Fruit fly (Drosophila melanogaster) Kc167 (cell line): ENCODE measurements around the gene spz4.

ENCODE experiments used
- Myc ChIP-seq: fragments of >200 bp; optimal IDR thresholded peaks from 2 replicates; lab custom pipeline; 2017; ENCODE audit warnings: missing external identifiers
- Sin3A ChIP-seq: fragments of >200 bp; optimal IDR thresholded peaks from 2 replicates; lab custom pipeline; 2018; ENCODE audit warnings: missing external identifiers
- h ChIP-seq: fragments of >200 bp; optimal IDR thresholded peaks from 3 replicates; lab custom pipeline; 2018; ENCODE audit warnings: missing external identifiers
- insv ChIP-seq: fragments of >200 bp; optimal IDR thresholded peaks from 3 replicates; lab custom pipeline; 2018; ENCODE audit warnings: missing external identifiers
- psq ChIP-seq: fragments of >200 bp; optimal IDR thresholded peaks from 2 replicates; lab custom pipeline; 2017; ENCODE audit warnings: missing external identifiers
- ttk ChIP-seq: sonication (Bioruptor generic); optimal IDR thresholded peaks from 2 replicates; lab custom pipeline; 2017; ENCODE audit warnings: missing external identifiers

dm6 chr2L:11535845-11536244 is 34.3 kb downstream of the spz4 start, which contains the start of gene CG43438:
- no peak for TF ChIP-seq Sin3A
- TF ChIP-seq ttk (lab: Kevin White, UChicago), result no peak
- TF ChIP-seq h (lab: Kevin White, UChicago), result no peak
- TF ChIP-seq psq (lab: Kevin White, UChicago), result no peak
- no peak for TF ChIP-seq Myc (lab: Kevin White, UChicago)
- no peak for TF ChIP-seq insv
